Fruit fly (Drosophila melanogaster): ENCODE measurements around the gene mRpL11.

dm6 chr3R:14484533-14485267 is 26.9 kb upstream of the mRpL11 start:
- TF ChIP-seq NfI (GFP tag; optimal IDR thresholded peaks at IDR 0.05) (no peak), E2f1 (GFP tag; IDR thresholded peaks at IDR 0.05) (no peak), Dfd (GFP tag; optimal IDR thresholded peaks at IDR 0.05) (no peak), shn (GFP tag; optimal IDR thresholded peaks at IDR 0.05) (no peak), Myb (GFP tag; optimal IDR thresholded peaks at IDR 0.05) (no peak)

All from whole organism, embryonic.